Worm (Caenorhabditis elegans): ENCODE measurements around the gene R08C7.12.

Gene R08C7.12

ce11 chrIV:4469770-4470709 is 20.5 kb downstream of the R08C7.12 start (continued):
- peak; percentile 36 for TF ChIP-seq duxl-1 (tag; optimal IDR thresholded peaks at IDR 0.05; ENCODE audit: poor library complexity)
- TF ChIP-seq nhr-42 (GFP tag; IDR thresholded peaks at IDR 0.05), result 0 out of 2 replicates have a peak, but pooled peaks have one; percentile 14
- no peak for TF ChIP-seq D1046.2 (GFP tag; IDR thresholded peaks at IDR 0.05)
- no peak for TF ChIP-seq pqm-1 (tag; optimal IDR thresholded peaks at IDR 0.05)
- TF ChIP-seq ztf-7 (tag; optimal IDR thresholded peaks at IDR 0.05), result no peak

- TF ChIP-seq rbr-2 (tag; optimal IDR thresholded peaks at IDR 0.05), result peak; percentile 18
- peak; percentile 14 for TF ChIP-seq mep-1 (tag; optimal IDR thresholded peaks at IDR 0.05)
- peak; percentile 32; the same call in 1 of the 2 replicates for TF ChIP-seq ceh-20 (GFP tag; IDR thresholded peaks at IDR 0.05)
- TF ChIP-seq snpc-1.2 (GFP tag; IDR thresholded peaks at IDR 0.05), result no peak
- peak in 1 of 2 experiments; percentile 15 for TF ChIP-seq daf-16 (GFP tag; optimal IDR thresholded peaks at IDR 0.05)
- TF ChIP-seq daf-16 (tag; optimal IDR thresholded peaks at IDR 0.05), result peak; percentile 71
- no peak for TF ChIP-seq F37D6.2 (tag; optimal IDR thresholded peaks at IDR 0.05)
- TF ChIP-seq ctbp-1 (GFP tag; IDR thresholded peaks at IDR 0.05), result peak; percentile 35; the same call in 1 of the 2 replicates
- peak; percentile 65; the same call in 1 of the 2 replicates for TF ChIP-seq mxl-2 (GFP tag; conservative IDR thresholded peaks at IDR 0.05)
- peak; percentile 29; the same call in 1 of the 2 replicates for TF ChIP-seq nhr-42 (GFP tag; IDR thresholded peaks at IDR 0.05)
- 0 out of 2 replicates have a peak, but pooled peaks have one; percentile 39 for TF ChIP-seq tra-1 (GFP tag; IDR thresholded peaks at IDR 0.05)
- no peak for TF ChIP-seq mdt-29 (GFP tag; IDR thresholded peaks at IDR 0.05)
- no peak for TF ChIP-seq ces-1 (GFP tag; optimal IDR thresholded peaks at IDR 0.05)
- TF ChIP-seq ZK546.5 (tag; optimal IDR thresholded peaks at IDR 0.05), result no peak
- TF ChIP-seq mes-2 (tag; optimal IDR thresholded peaks at IDR 0.05; ENCODE audit: poor library complexity, severe bottlenecking), result peak; percentile 48
- no peak for TF ChIP-seq gei-8 (GFP tag; optimal IDR thresholded peaks at IDR 0.05)
- peak; percentile 47; the same call in 1 of the 2 replicates for TF ChIP-seq ZK337.2 (GFP tag; IDR thresholded peaks at IDR 0.05)
- TF ChIP-seq duxl-1 (tag; optimal IDR thresholded peaks at IDR 0.05; ENCODE audit: poor library complexity), result no peak
- peak; percentile 45 for TF ChIP-seq dmd-6 (GFP tag; IDR thresholded peaks at IDR 0.05)
- TF ChIP-seq aha-1 (tag), result peak; percentile 99
- TF ChIP-seq unc-130 (GFP tag; optimal IDR thresholded peaks at IDR 0.05), result peak; percentile 15
- TF ChIP-seq egl-43 (GFP tag; IDR thresholded peaks at IDR 0.05), result peak; percentile 59; the same call in 1 of the 2 replicates
- TF ChIP-seq nhr-6 (tag; optimal IDR thresholded peaks at IDR 0.05), result peak; percentile 45
- peak; percentile 45; the same call in 1 of the 2 replicates for TF ChIP-seq lim-7 (GFP tag; IDR thresholded peaks at IDR 0.05)
- peak; percentile 71 to 92 for TF ChIP-seq mdl-1 (tag; optimal IDR thresholded peaks at IDR 0.05)
- 0 out of 2 replicates have a peak, but pooled peaks have one; percentile 30 for TF ChIP-seq madf-9 (GFP tag; conservative IDR thresholded peaks at IDR 0.05)
- no peak for TF ChIP-seq daf-19 (GFP tag; conservative IDR thresholded peaks at IDR 0.05)
- no peak for TF ChIP-seq sdz-12 (GFP tag; optimal IDR thresholded peaks at IDR 0.05)
- peak; percentile 89 for TF ChIP-seq hlh-30 (tag; optimal IDR thresholded peaks at IDR 0.05; ENCODE audit: insufficient read depth)
- TF ChIP-seq mxl-3 (GFP tag; optimal IDR thresholded peaks at IDR 0.05), result peak; percentile 76
- TF ChIP-seq T20F7.1 (GFP tag; optimal IDR thresholded peaks at IDR 0.05), result peak; percentile 7
- 0 out of 2 replicates have a peak, but pooled peaks have one; percentile 17 for TF ChIP-seq Y48G9A.11 (GFP tag; IDR thresholded peaks at IDR 0.05)
- TF ChIP-seq hif-1 (tag; optimal IDR thresholded peaks at IDR 0.05), result peak in 1 of 2 experiments; percentile 6
- peak; percentile 68 for TF ChIP-seq lin-38 (GFP tag; IDR thresholded peaks at IDR 0.05)
- TF ChIP-seq nhr-28 (tag; optimal IDR thresholded peaks at IDR 0.05), result no peak
- TF ChIP-seq ama-1 (optimal IDR thresholded peaks at IDR 0.05), result peak; percentile 32
- no peak for TF ChIP-seq nhr-76 (tag; optimal IDR thresholded peaks at IDR 0.05)
- no peak for TF ChIP-seq tag-97 (GFP tag; IDR thresholded peaks at IDR 0.05)
- no peak for TF ChIP-seq zfp-3 (GFP tag; conservative IDR thresholded peaks at IDR 0.05)
- peak; percentile 59; the same call in 1 of the 2 replicates for TF ChIP-seq Y105C5A.15 (GFP tag; IDR thresholded peaks at IDR 0.05)
Observed at ce11 chrIV:4470885-4471772, 21.6 kb downstream of the R08C7.12 start.

Measured in whole organism, L4 larva.